Worm (Caenorhabditis elegans) whole organism, L4 larva: ENCODE measurements around the gene nhr-129.

Experiments used
- F10B5.3 ChIP-seq: sonication (generic microtip); optimal IDR thresholded peaks from 2 replicates; lab custom pipeline; 2016; ENCODE audit warnings: mild to moderate bottlenecking, missing genetic modification characterization, missing compliant biosample characterization
- F44E2.7 ChIP-seq: fragments of 200-800 bp; sonication (Bioruptor generic); IDR thresholded peaks from 2 replicates; pipeline ENCODE4 v2.1.2; 2022; ENCODE audit warnings: missing genetic modification characterization, missing compliant biosample characterization
- T20F7.1 ChIP-seq: fragments of 200-800 bp; sonication (Bioruptor generic); optimal IDR thresholded peaks from 2 replicates; lab custom pipeline; 2018; ENCODE audit warnings: mild to moderate bottlenecking, missing genetic modification characterization, missing compliant biosample characterization
- attf-4 ChIP-seq: sonication (generic microtip); optimal IDR thresholded peaks from 3 replicates; lab custom pipeline; 2017; ENCODE audit warnings: missing biosample characterization, missing genetic modification characterization
- ceh-82 ChIP-seq: sonication (generic microtip); optimal IDR thresholded peaks from 2 replicates; lab custom pipeline; 2017; ENCODE audit warnings: missing biosample characterization, missing genetic modification characterization
- daf-12 ChIP-seq: fragments of 150-350 bp; optimal IDR thresholded peaks from 2 replicates; lab custom pipeline; 2014; ENCODE audit warnings: missing biosample characterization, missing genetic modification reagents, missing genetic modification characterization
- daf-16 ChIP-seq, 3 experiments: sonication (generic microtip); optimal IDR thresholded peaks; 2 replicates each; lab custom pipeline; 2016 to 2017; ENCODE audit warnings: missing genetic modification characterization in 3 of 3, missing genetic modification reagents in 3 of 3, mild to moderate bottlenecking in 2 of 3, missing compliant biosample characterization in 2 of 3, missing biosample characterization in 1 of 3, moderate library complexity in 1 of 3
- dmd-6 ChIP-seq: fragments of 200-800 bp; sonication (Bioruptor generic); IDR thresholded peaks from 2 replicates; pipeline ENCODE4 v1.3.6; 2022; ENCODE audit warnings: missing genetic modification reagents, missing genetic modification characterization, missing compliant biosample characterization
- dmd-8 ChIP-seq: fragments of 200-800 bp; sonication (Bioruptor generic); IDR thresholded peaks from 2 replicates; pipeline ENCODE4 v1.3.6; 2022; ENCODE audit warnings: missing genetic modification characterization, missing compliant biosample characterization
- dpl-1 ChIP-seq: fragments of 150-350 bp; optimal IDR thresholded peaks from 2 replicates; lab custom pipeline; 2014; ENCODE audit warnings: missing biosample characterization, missing genetic modification reagents, missing genetic modification characterization
- dve-1 ChIP-seq: sonication (generic microtip); optimal IDR thresholded peaks from 2 replicates; lab custom pipeline; 2017; ENCODE audit warnings: antibody characterized with exemption, mild to moderate bottlenecking, missing genetic modification characterization, missing compliant biosample characterization; ENCODE audit not compliant: insufficient read depth
- egl-43 ChIP-seq: fragments of 200-800 bp; sonication (Bioruptor generic); IDR thresholded peaks from 2 replicates; pipeline ENCODE4 v1.3.6; 2022; ENCODE audit warnings: missing genetic modification reagents, missing genetic modification characterization, missing compliant biosample characterization
- hlh-30 ChIP-seq: sonication (generic microtip); optimal IDR thresholded peaks from 2 replicates; lab custom pipeline; 2017; ENCODE audit warnings: antibody characterized with exemption, mild to moderate bottlenecking, missing genetic modification characterization, missing compliant biosample characterization; ENCODE audit not compliant: insufficient read depth
- lim-7 ChIP-seq: fragments of 200-800 bp; sonication (Bioruptor generic); IDR thresholded peaks from 2 replicates; pipeline ENCODE4 v1.3.6; 2022; ENCODE audit warnings: missing genetic modification characterization, missing compliant biosample characterization
- lin-1 ChIP-seq: fragments of 200-800 bp; sonication (Bioruptor generic); IDR thresholded peaks from 2 replicates; pipeline ENCODE4 v1.3.6; 2022; ENCODE audit warnings: missing genetic modification reagents, missing genetic modification characterization, missing compliant biosample characterization
- lin-29 ChIP-seq: fragments of 200-800 bp; sonication (Bioruptor generic); IDR thresholded peaks from 2 replicates; pipeline ENCODE4 v1.3.6; 2022; ENCODE audit warnings: missing genetic modification reagents, missing genetic modification characterization, missing compliant biosample characterization
- madf-5 ChIP-seq, 2 experiments: fragments of 200-800 bp; sonication (Bioruptor generic); IDR thresholded peaks; 2 replicates each; pipeline ENCODE4 v1.3.6; 2022; ENCODE audit warnings: missing compliant biosample characterization in 2 of 2, missing genetic modification characterization in 2 of 2
- mdl-1 ChIP-seq, 2 experiments: fragments of 150-350 bp in 1 of 2; sonication (generic microtip) in 1 of 2; optimal IDR thresholded peaks; 2 replicates each; lab custom pipeline; 2014 to 2017; ENCODE audit warnings: missing biosample characterization in 2 of 2, missing genetic modification characterization in 2 of 2
- mep-1 ChIP-seq: fragments of 150-350 bp; sonication (generic microtip); optimal IDR thresholded peaks from 3 replicates; lab custom pipeline; 2014; ENCODE audit warnings: missing biosample characterization, missing genetic modification characterization
- mxl-3 ChIP-seq: fragments of 200-800 bp; sonication (Bioruptor generic); optimal IDR thresholded peaks from 2 replicates; lab custom pipeline; 2018; ENCODE audit warnings: mild to moderate bottlenecking, missing genetic modification characterization, missing compliant biosample characterization
- nhr-102 ChIP-seq: sonication (generic microtip); optimal IDR thresholded peaks from 2 replicates; lab custom pipeline; 2016; ENCODE audit warnings: mild to moderate bottlenecking, missing genetic modification characterization, moderate library complexity, missing compliant biosample characterization
- nhr-237 ChIP-seq: sonication (generic microtip); optimal IDR thresholded peaks from 2 replicates; lab custom pipeline; 2017; ENCODE audit warnings: missing biosample characterization, missing genetic modification characterization
- nhr-28 ChIP-seq: fragments of 150-350 bp; optimal IDR thresholded peaks from 2 replicates; lab custom pipeline; 2014; ENCODE audit warnings: missing biosample characterization, missing genetic modification characterization
- nhr-6 ChIP-seq: fragments of 150-350 bp; optimal IDR thresholded peaks from 2 replicates; lab custom pipeline; 2014; ENCODE audit warnings: missing biosample characterization, missing genetic modification characterization
- nhr-77 ChIP-seq: fragments of 150-350 bp; optimal IDR thresholded peaks from 2 replicates; lab custom pipeline; 2014; ENCODE audit warnings: missing biosample characterization, missing genetic modification characterization
- set-16 ChIP-seq: fragments of 200-800 bp; sonication (Bioruptor generic); IDR thresholded peaks from 2 replicates; pipeline ENCODE4 v1.3.6; 2022; ENCODE audit warnings: missing genetic modification reagents, missing genetic modification characterization, missing compliant biosample characterization
- snpc-1.2 ChIP-seq: fragments of 200-800 bp; sonication (Bioruptor generic); IDR thresholded peaks from 2 replicates; pipeline ENCODE4 v1.3.6; 2022; ENCODE audit warnings: missing genetic modification reagents, missing genetic modification characterization, missing compliant biosample characterization
- unc-62 ChIP-seq, 3 experiments: fragments of 150-350 bp in 1 of 3; sonication (generic microtip); optimal IDR thresholded peaks in 2 of 3; peaks in 1 of 3; 1 replicate in 1 of 3; 2 replicates in 2 of 3; lab custom pipeline; 2014 to 2017; ENCODE audit warnings: missing biosample characterization in 3 of 3, missing genetic modification characterization in 3 of 3, missing genetic modification reagents in 3 of 3, missing genotype in 1 of 3

Gene nhr-129

DNA sequence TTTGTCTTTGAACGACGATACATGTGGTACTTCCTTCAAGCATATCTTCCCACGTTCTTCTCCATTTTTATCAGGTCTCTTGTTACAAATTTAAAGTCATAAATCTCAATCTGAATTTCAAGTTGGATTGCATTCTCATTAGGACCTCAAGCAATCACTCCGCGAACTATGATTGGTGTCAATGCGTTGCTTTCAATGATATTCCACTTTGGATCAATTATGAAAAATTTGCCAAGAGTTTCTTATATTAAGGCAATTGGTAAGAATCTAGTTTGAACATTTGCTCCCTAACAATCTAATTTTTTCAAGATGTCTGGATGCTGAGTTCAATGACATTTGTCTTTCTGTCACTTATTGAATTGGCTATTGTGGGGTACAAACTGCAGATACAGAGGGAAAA lies 11.4 kb upstream of the nhr-129 start:
- peak in 1 of 2 experiments; percentile 94 for TF ChIP-seq unc-62 (GFP tag; optimal IDR thresholded peaks at IDR 0.05 in 1 of 2; lab: Kevin White, UChicago)
- no peak for TF ChIP-seq unc-62 (tag; optimal IDR thresholded peaks at IDR 0.05; lab: Kevin White, UChicago)
- TF ChIP-seq F10B5.3 (tag; lab: Kevin White, UChicago), result no peak
- TF ChIP-seq, all 104 proteins: peak for 1

DNA sequence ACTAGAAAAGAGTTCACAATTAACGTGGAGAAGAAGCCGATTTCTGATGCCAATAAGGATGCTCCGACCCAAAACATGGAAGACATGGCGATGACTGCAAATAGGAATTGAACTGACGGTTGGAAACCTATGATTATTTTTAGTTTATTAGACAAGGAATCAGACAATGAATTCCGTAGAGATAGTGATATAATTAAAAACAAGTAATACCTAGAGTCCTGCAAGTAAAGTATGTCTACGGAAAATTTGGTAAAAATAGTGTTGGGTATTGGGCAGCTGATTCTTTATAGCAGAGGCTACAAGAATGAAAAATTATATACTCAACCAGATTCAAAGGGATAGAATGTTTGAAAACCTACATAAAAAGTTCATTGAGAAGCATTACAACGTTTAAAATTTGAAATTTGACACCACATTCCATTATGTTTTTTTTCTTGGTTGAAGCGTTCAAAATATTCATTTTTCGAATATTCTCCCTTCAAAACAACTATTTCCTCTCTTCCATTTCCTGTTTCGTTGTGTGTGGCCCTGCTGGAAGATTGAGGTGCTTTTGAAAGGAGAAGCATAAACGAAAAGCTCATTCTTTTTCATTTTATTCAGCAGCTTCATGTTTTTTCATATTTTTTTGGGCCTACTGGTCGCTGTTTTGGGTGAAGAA lies 8.9 kb upstream of the nhr-129 start, which contains the start of the genes str-4 and lgc-48:
str-4 (minus strand) TSS at position 101 of the 658 bp plus-strand sequence.
lgc-48 (plus strand) TSS at position 608 of the 658 bp plus-strand sequence.
- TF ChIP-seq unc-62 (GFP tag; optimal IDR thresholded peaks at IDR 0.05 in 1 of 2; lab: Kevin White, UChicago), result peak in 1 of 2 experiments; percentile 11
- TF ChIP-seq unc-62 (tag; optimal IDR thresholded peaks at IDR 0.05; lab: Kevin White, UChicago), result no peak
- no peak for TF ChIP-seq snpc-1.2 (GFP tag; lab: Robert Waterston, UW)

DNA sequence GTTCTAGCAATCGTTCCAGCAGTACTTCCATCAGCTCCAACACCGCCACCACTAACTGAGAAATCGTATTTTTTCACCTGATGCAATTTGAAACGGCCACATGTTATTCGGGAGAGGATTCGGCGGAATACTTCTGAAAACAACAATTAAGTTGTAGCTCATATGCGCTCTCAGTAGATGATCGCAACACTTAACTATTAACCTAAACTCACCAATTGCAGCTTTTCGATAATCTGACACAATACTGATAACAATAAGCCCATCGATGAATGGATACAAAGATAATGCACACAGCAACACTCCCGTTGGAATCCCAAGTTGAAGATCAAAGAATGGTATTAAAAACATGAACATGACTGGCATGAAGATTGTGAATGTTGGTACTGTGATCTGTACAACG lies 7.2 kb upstream of the nhr-129 start:
- TF ChIP-seq unc-62 (GFP tag; optimal IDR thresholded peaks at IDR 0.05 in 1 of 2; lab: Kevin White, UChicago) (peak in 1 of 2 experiments; percentile 96), unc-62 (tag; optimal IDR thresholded peaks at IDR 0.05; lab: Kevin White, UChicago) (no peak), F44E2.7 (GFP tag; lab: Robert Waterston, UW) (no peak)

DNA sequence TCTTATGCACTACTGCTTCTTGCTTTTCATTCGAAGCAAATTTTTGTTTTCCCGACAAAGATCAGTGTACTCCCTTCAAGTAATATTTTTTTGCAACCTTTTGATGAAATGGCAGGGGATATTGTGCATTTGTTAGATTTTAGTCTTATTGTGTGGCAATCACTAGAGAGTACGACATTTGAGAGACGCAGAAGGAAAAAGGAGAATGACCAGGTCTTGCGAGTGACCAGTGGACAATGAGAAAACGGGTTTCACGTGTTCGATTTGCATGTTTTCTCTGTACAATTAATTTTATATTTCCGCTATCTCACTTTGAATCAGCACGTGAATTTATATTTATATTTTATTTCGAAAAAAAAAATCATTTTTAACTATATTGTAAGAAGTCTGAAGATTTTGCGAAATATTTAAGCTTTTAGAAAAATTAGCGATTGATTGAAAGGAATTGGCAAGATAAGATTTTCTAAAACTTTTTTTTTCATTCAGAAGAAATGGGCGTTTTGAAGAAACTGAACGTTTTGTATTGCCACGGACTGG lies 5.1 kb upstream of the nhr-129 start, which contains the start of gene C50B6.9:
C50B6.9 (plus strand) TSS at position 487 of the 537 bp plus-strand sequence.
- no peak for TF ChIP-seq set-16
- TF ChIP-seq lim-7 (GFP tag; lab: Robert Waterston, UW), result no peak
- TF ChIP-seq nhr-77, result no peak
- no peak for TF ChIP-seq lin-29 (GFP tag; lab: Robert Waterston, UW)
- peak; percentile 14 for TF ChIP-seq nhr-6 (tag; lab: Kevin White, UChicago)
- peak; percentile 80 for TF ChIP-seq hlh-30
- no peak for TF ChIP-seq nhr-237 (tag; lab: Kevin White, UChicago)
- peak in 1 of 2 experiments; percentile 52 for TF ChIP-seq mdl-1 (tag; optimal IDR thresholded peaks at IDR 0.05; lab: Kevin White, UChicago)
- no peak for TF ChIP-seq dpl-1 (GFP tag; lab: Kevin White, UChicago)
- no peak for TF ChIP-seq nhr-102 (tag; lab: Kevin White, UChicago)
- TF ChIP-seq unc-62 (GFP tag; optimal IDR thresholded peaks at IDR 0.05 in 1 of 2; lab: Kevin White, UChicago), result peak in 1 of 2 experiments; percentile 28
- no peak for TF ChIP-seq unc-62 (tag; optimal IDR thresholded peaks at IDR 0.05; lab: Kevin White, UChicago)

DNA sequence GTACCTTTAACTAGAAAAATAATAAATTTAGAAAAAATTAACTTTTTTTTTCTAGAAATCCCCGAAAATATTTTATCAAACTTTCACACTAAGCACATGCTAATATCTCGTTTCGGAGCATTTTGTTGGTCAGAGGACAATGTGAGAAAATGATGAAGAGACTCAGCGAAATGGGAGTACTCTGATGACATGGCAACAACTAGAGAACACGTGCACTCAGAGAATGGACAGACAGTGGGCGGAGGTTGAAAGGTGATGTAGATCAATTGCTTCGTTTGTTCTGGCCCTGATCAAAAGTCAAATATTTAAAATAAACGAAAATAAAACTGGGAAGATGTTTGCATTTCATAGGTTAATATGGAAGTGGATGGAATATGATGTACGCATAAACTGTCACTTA lies 3.6 kb upstream of the nhr-129 start:
- peak; percentile 60 for TF ChIP-seq hlh-30
- TF ChIP-seq ceh-82 (tag; lab: Kevin White, UChicago), result no peak

DNA sequence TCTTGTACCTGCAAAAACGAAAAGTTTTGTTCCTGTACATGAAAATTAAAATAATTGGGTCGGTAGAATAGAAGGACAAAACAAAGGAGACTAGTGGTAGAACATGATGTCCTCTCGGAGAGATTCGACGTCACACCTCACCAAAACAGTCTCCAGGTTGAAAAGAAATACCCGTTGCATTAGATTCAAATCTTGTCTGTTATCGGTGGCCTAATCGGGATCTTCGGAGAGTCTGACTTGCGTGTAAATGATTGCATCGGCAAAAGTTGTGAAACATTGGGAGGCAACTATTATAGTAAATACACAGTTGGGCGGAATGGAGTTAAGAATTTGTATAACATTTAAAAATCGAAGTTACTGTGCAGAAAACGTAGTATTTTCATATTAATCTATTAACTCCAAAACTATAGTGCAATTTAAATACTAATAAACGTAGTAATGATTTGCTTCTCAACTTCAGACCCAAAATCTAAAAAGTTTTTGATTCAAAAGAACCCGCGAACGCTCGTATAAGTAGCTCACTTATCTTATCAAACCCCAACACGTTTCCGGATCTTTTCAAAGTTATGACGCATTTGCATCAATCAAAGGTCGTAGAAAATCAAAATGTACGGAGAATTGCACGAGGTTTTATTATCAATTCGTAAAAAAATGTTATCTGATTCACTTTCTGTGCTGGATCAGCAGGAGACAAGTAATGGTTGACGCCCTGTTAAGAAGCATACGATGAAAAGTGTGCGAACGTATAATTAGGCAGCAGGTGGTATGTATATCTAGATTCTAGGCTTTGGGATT lies 2.8 kb upstream of the nhr-129 start, which contains the start of gene nhr-168:
nhr-168 (minus strand) TSS at position 486 of the 795 bp plus-strand sequence.
- TF ChIP-seq dmd-6 (peak; percentile 88), unc-62 (GFP tag; optimal IDR thresholded peaks at IDR 0.05 in 1 of 2; lab: Kevin White, UChicago) (peak in 1 of 2 experiments; percentile 30), unc-62 (tag; optimal IDR thresholded peaks at IDR 0.05; lab: Kevin White, UChicago) (no peak), mdl-1 (tag; optimal IDR thresholded peaks at IDR 0.05; lab: Kevin White, UChicago) (peak in 1 of 2 experiments; percentile 50), egl-43 (GFP tag; lab: Robert Waterston, UW) (no peak), attf-4 (tag; lab: Kevin White, UChicago) (no peak), lin-1 (0 out of 2 replicates have a peak, but pooled peaks have one; percentile 25), mep-1 (tag; lab: Kevin White, UChicago) (no peak), dve-1 (tag; lab: Kevin White, UChicago) (peak; percentile 49), daf-12 (tag; lab: Kevin White, UChicago) (no peak), daf-16 (GFP tag; optimal IDR thresholded peaks at IDR 0.05; lab: Kevin White, UChicago) (no peak), daf-16 (tag; optimal IDR thresholded peaks at IDR 0.05; lab: Kevin White, UChicago) (peak; percentile 32), hlh-30 (peak; percentile 6), nhr-77 (peak; percentile 58), mxl-3 (GFP tag; lab: Kevin White, UChicago) (peak; percentile 20), madf-5 (GFP tag; IDR thresholded peaks at IDR 0.05; lab: Robert Waterston, UW) (no peak), dmd-8 (GFP tag; lab: Robert Waterston, UW) (no peak), T20F7.1 (GFP tag; lab: Kevin White, UChicago) (no peak), nhr-28 (tag; lab: Kevin White, UChicago) (peak; percentile 55)
